Fruit fly (Drosophila melanogaster) whole organism, embryonic: ENCODE data around the gene KFase.

ENCODE experiments used
- Adf1 ChIP-seq: fragments of 200-800 bp; sonication (Bioruptor generic); IDR thresholded peaks from 2 replicates; pipeline ENCODE4 v1.3.6; 2022; ENCODE audit warnings: missing biosample characterization, missing genetic modification characterization
- Antp ChIP-seq: fragments of 200-800 bp; sonication (Bioruptor generic); optimal IDR thresholded peaks from 3 replicates; lab custom pipeline; 2016; ENCODE audit warnings: missing biosample characterization, missing genetic modification characterization
- Atf-2 ChIP-seq: fragments of 200-800 bp; sonication (Bioruptor generic); optimal IDR thresholded peaks from 2 replicates; lab custom pipeline; 2016; ENCODE audit warnings: missing biosample characterization, missing genetic modification characterization
- CG10209 ChIP-seq: fragments of 200-800 bp; sonication (Bioruptor generic); optimal IDR thresholded peaks from 3 replicates; lab custom pipeline; 2017; ENCODE audit warnings: missing biosample characterization, mild to moderate bottlenecking, missing genetic modification characterization, missing genetic modification reagents
- CG11696 ChIP-seq: fragments of 200-800 bp; sonication (Bioruptor generic); IDR thresholded peaks from 2 replicates; pipeline ENCODE4 v1.3.6; 2022; ENCODE audit warnings: missing biosample characterization, missing genetic modification characterization
- CG1233 ChIP-seq: fragments of 200-800 bp; sonication (Bioruptor generic); optimal IDR thresholded peaks from 4 replicates; lab custom pipeline; 2018; ENCODE audit warnings: missing biosample characterization, mild to moderate bottlenecking, missing genetic modification characterization
- CG12769 ChIP-seq: fragments of 200-800 bp; sonication (Bioruptor generic); optimal IDR thresholded peaks from 2 replicates; lab custom pipeline; 2019; ENCODE audit warnings: missing biosample characterization, mild to moderate bottlenecking, missing genetic modification characterization, moderate library complexity
- CG14014 ChIP-seq: fragments of 200-800 bp; sonication (Bioruptor generic); IDR thresholded peaks from 2 replicates; pipeline ENCODE4 v1.3.6; 2022; ENCODE audit warnings: missing biosample characterization, missing genetic modification characterization
- CG15514 ChIP-seq: fragments of 200-800 bp; sonication (Bioruptor generic); optimal IDR thresholded peaks from 3 replicates; lab custom pipeline; 2017; ENCODE audit warnings: missing biosample characterization, missing genetic modification characterization, mild to moderate bottlenecking, moderate library complexity, missing genetic modification reagents
- CG1603 ChIP-seq: fragments of 200-800 bp; sonication (Bioruptor generic); optimal IDR thresholded peaks from 2 replicates; lab custom pipeline; 2019; ENCODE audit warnings: missing biosample characterization, mild to moderate bottlenecking, missing genetic modification characterization, moderate library complexity
- CG17385 ChIP-seq: fragments of 200-800 bp; sonication (Bioruptor generic); optimal IDR thresholded peaks from 3 replicates; lab custom pipeline; 2018; ENCODE audit warnings: missing biosample characterization, mild to moderate bottlenecking, missing genetic modification characterization
- CG18011 ChIP-seq: fragments of 200-800 bp; sonication (Bioruptor generic); optimal IDR thresholded peaks from 2 replicates; lab custom pipeline; 2017; ENCODE audit warnings: missing biosample characterization, missing genetic modification characterization, mild to moderate bottlenecking, moderate library complexity, missing genotype
- CG2889 ChIP-seq: fragments of 200-800 bp; sonication (Bioruptor generic); IDR thresholded peaks from 3 replicates; pipeline ENCODE4 v1.3.6; 2022; ENCODE audit warnings: missing biosample characterization, missing genetic modification characterization
- CG31365 ChIP-seq: fragments of 200-800 bp; sonication (Bioruptor generic); optimal IDR thresholded peaks from 2 replicates; lab custom pipeline; 2018; ENCODE audit warnings: missing biosample characterization, mild to moderate bottlenecking, missing genetic modification characterization
- CG31441 ChIP-seq: fragments of 200-800 bp; sonication (Bioruptor generic); IDR thresholded peaks from 2 replicates; pipeline ENCODE4 v1.3.6; 2022; ENCODE audit warnings: missing biosample characterization, missing genetic modification characterization
- CG34376 ChIP-seq: fragments of 200-800 bp; sonication (Bioruptor generic); optimal IDR thresholded peaks from 2 replicates; lab custom pipeline; 2018; ENCODE audit warnings: missing biosample characterization, mild to moderate bottlenecking, missing genetic modification characterization
- CG8290 ChIP-seq, 3 experiments: fragments of 200-800 bp; sonication (Bioruptor generic); optimal IDR thresholded peaks; 2 replicates each; lab custom pipeline; 2016 to 2019; ENCODE audit warnings: missing biosample characterization in 3 of 3, missing genetic modification characterization in 3 of 3, mild to moderate bottlenecking in 2 of 3, moderate library complexity in 1 of 3
- CG8359 ChIP-seq: fragments of 200-800 bp; sonication (Bioruptor generic); optimal IDR thresholded peaks from 2 replicates; lab custom pipeline; 2017; ENCODE audit warnings: missing biosample characterization, mild to moderate bottlenecking, missing genetic modification characterization, borderline replicate concordance
- CG8388 ChIP-seq: fragments of 200-800 bp; sonication (Bioruptor generic); optimal IDR thresholded peaks from 2 replicates; lab custom pipeline; 2019; ENCODE audit warnings: missing biosample characterization, mild to moderate bottlenecking, missing genetic modification characterization, moderate library complexity
- CG9437 ChIP-seq: fragments of 200-800 bp; sonication (Bioruptor generic); optimal IDR thresholded peaks from 2 replicates; lab custom pipeline; 2018; ENCODE audit warnings: missing biosample characterization, mild to moderate bottlenecking, missing genetic modification characterization
- CG9609 ChIP-seq: fragments of 200-800 bp; sonication (Bioruptor generic); optimal IDR thresholded peaks from 3 replicates; lab custom pipeline; 2016; ENCODE audit warnings: missing biosample characterization, missing genetic modification characterization
- CG9876 ChIP-seq: fragments of 200-800 bp; sonication (Bioruptor generic); optimal IDR thresholded peaks from 2 replicates; lab custom pipeline; 2016; ENCODE audit warnings: missing biosample characterization, missing genetic modification characterization
- CG9932 ChIP-seq: fragments of 200-800 bp; sonication (Bioruptor generic); IDR thresholded peaks from 2 replicates; pipeline ENCODE4 v1.3.6; 2022; ENCODE audit warnings: missing biosample characterization, missing genetic modification characterization
- CTCF ChIP-seq: fragments of 200-800 bp; sonication (Bioruptor generic); optimal IDR thresholded peaks from 2 replicates; lab custom pipeline; 2017; ENCODE audit warnings: missing biosample characterization, mild to moderate bottlenecking, missing genetic modification characterization, moderate library complexity
- D19B ChIP-seq: fragments of 200-800 bp; sonication (Bioruptor generic); optimal IDR thresholded peaks from 2 replicates; lab custom pipeline; 2017; ENCODE audit warnings: missing biosample characterization, mild to moderate bottlenecking, missing genetic modification characterization
- Drgx ChIP-seq: fragments of 200-800 bp; sonication (Bioruptor generic); IDR thresholded peaks from 2 replicates; pipeline ENCODE4 v1.3.6; 2022; ENCODE audit warnings: missing biosample characterization, missing genetic modification characterization
- Ets97D ChIP-seq: fragments of 200-800 bp; sonication (Bioruptor generic); optimal IDR thresholded peaks from 3 replicates; lab custom pipeline; 2016; ENCODE audit warnings: missing biosample characterization, missing genetic modification characterization
- Fer1 ChIP-seq: fragments of 200-800 bp; sonication (Bioruptor generic); optimal IDR thresholded peaks from 2 replicates; lab custom pipeline; 2017; ENCODE audit warnings: missing biosample characterization, mild to moderate bottlenecking, missing genetic modification characterization
- Nf-YC ChIP-seq: fragments of 200-800 bp; optimal IDR thresholded peaks from 3 replicates; lab custom pipeline; 2019; ENCODE audit warnings: missing biosample characterization, mild to moderate bottlenecking, missing genetic modification characterization, moderate library complexity
- bbx ChIP-seq: fragments of 200-800 bp; sonication (Bioruptor generic); IDR thresholded peaks from 2 replicates; pipeline ENCODE4 v1.3.6; 2022; ENCODE audit warnings: missing biosample characterization, missing genetic modification characterization; ENCODE audit not compliant: partially characterized antibody
- cg ChIP-seq: fragments of 200-800 bp; sonication (Bioruptor generic); optimal IDR thresholded peaks from 3 replicates; lab custom pipeline; 2019; ENCODE audit warnings: missing biosample characterization, mild to moderate bottlenecking, missing genetic modification characterization, moderate library complexity
- crol ChIP-seq: fragments of 200-800 bp; sonication (Bioruptor generic); IDR thresholded peaks from 2 replicates; pipeline ENCODE4 v1.3.6; 2022; ENCODE audit warnings: missing biosample characterization, missing genetic modification characterization
- ems ChIP-seq: fragments of 200-800 bp; sonication (Bioruptor generic); optimal IDR thresholded peaks from 3 replicates; lab custom pipeline; 2016; ENCODE audit warnings: missing biosample characterization, missing genetic modification characterization
- eve ChIP-seq, 2 experiments: fragments of >200 bp; optimal IDR thresholded peaks; 2 replicates each; lab custom pipeline; 2017; ENCODE audit warnings: missing biosample characterization in 2 of 2, missing genetic modification characterization in 2 of 2
- fd3F ChIP-seq: fragments of 200-800 bp; sonication (Bioruptor generic); optimal IDR thresholded peaks from 2 replicates; lab custom pipeline; 2018; ENCODE audit warnings: missing biosample characterization, mild to moderate bottlenecking, missing genetic modification characterization, moderate library complexity
- gcm ChIP-seq: fragments of 200-800 bp; sonication (Bioruptor generic); optimal IDR thresholded peaks from 2 replicates; lab custom pipeline; 2019; ENCODE audit warnings: missing biosample characterization, mild to moderate bottlenecking, missing genetic modification characterization, moderate library complexity
- gro ChIP-seq: fragments of 200-800 bp; sonication (Bioruptor generic); optimal IDR thresholded peaks from 2 replicates; lab custom pipeline; 2016; ENCODE audit warnings: missing biosample characterization, missing genetic modification characterization
- lov ChIP-seq, 2 experiments: fragments of 200-800 bp in 1 of 2; fragments of >200 bp in 1 of 2; sonication (Bioruptor generic) in 1 of 2; IDR thresholded peaks in 1 of 2; optimal IDR thresholded peaks in 1 of 2; 2 replicates in 1 of 2; 3 replicates in 1 of 2; pipeline versions ENCODE4 v1.3.6 to Lab custom; 2017 to 2022; ENCODE audit warnings: missing biosample characterization in 1 of 2, missing genetic modification characterization in 1 of 2
- odd ChIP-seq: fragments of 200-800 bp; sonication (Bioruptor generic); optimal IDR thresholded peaks from 2 replicates; lab custom pipeline; 2017; ENCODE audit warnings: missing biosample characterization, mild to moderate bottlenecking, missing genetic modification characterization
- psq ChIP-seq: fragments of 200-800 bp; sonication (Bioruptor generic); optimal IDR thresholded peaks from 2 replicates; lab custom pipeline; 2017; ENCODE audit warnings: missing biosample characterization, missing genetic modification characterization
- pum ChIP-seq: fragments of 200-800 bp; sonication (Bioruptor generic); optimal IDR thresholded peaks from 2 replicates; lab custom pipeline; 2016; ENCODE audit warnings: missing biosample characterization, missing genetic modification characterization
- repo ChIP-seq: fragments of 200-800 bp; sonication (Bioruptor generic); optimal IDR thresholded peaks from 2 replicates; lab custom pipeline; 2016; ENCODE audit warnings: missing biosample characterization, missing genetic modification characterization
- shn ChIP-seq: fragments of 200-800 bp; sonication (Bioruptor generic); optimal IDR thresholded peaks from 3 replicates; lab custom pipeline; 2016; ENCODE audit warnings: missing biosample characterization, missing genetic modification characterization
- slbo ChIP-seq: fragments of 200-800 bp; sonication (Bioruptor generic); IDR thresholded peaks from 2 replicates; pipeline ENCODE4 v1.3.6; 2022; ENCODE audit warnings: missing biosample characterization, missing genetic modification characterization
- vfl ChIP-seq: fragments of 200-800 bp; sonication (Bioruptor generic); optimal IDR thresholded peaks from 2 replicates; lab custom pipeline; 2016; ENCODE audit warnings: missing biosample characterization, missing genetic modification characterization
- vnd ChIP-seq: fragments of 200-800 bp; sonication (Bioruptor generic); IDR thresholded peaks from 3 replicates; pipeline ENCODE4 v1.3.6; 2022; ENCODE audit warnings: missing biosample characterization, missing genetic modification characterization; ENCODE audit not compliant: partially characterized antibody
- vvl ChIP-seq: fragments of 200-800 bp; sonication (Bioruptor generic); IDR thresholded peaks from 2 replicates; pipeline ENCODE4 v1.3.6; 2022; ENCODE audit warnings: missing biosample characterization, missing genetic modification characterization
- wek ChIP-seq: fragments of 200-800 bp; sonication (Bioruptor generic); optimal IDR thresholded peaks from 3 replicates; lab custom pipeline; 2018; ENCODE audit warnings: missing biosample characterization, mild to moderate bottlenecking, missing genetic modification characterization, moderate library complexity

Gene KFase

dm6 chr2L:6526996-6527395 lies 38.4 kb upstream of the KFase start (continued):
- TF ChIP-seq CG9609 (GFP tag; lab: Kevin White, UChicago) (no peak), lov (optimal IDR thresholded peaks at IDR 0.05; lab: Kevin White, UChicago) (no peak), lov (GFP tag; IDR thresholded peaks at IDR 0.05; lab: Robert Waterston, UW) (no peak), CTCF (peak; percentile 98), psq (GFP tag; lab: Kevin White, UChicago) (no peak), Nf-YC (peak; percentile 0), Antp (GFP tag; lab: Kevin White, UChicago) (no peak), Atf-2 (GFP tag; lab: Kevin White, UChicago) (no peak), CG8388 (GFP tag; lab: Kevin White, UChicago) (no peak), gro (GFP tag; lab: Kevin White, UChicago) (peak; percentile 47), CG8290 (GFP tag; optimal IDR thresholded peaks at IDR 0.05; lab: Kevin White, UChicago) (peak; percentile 37), CG8290 (tag; optimal IDR thresholded peaks at IDR 0.05; lab: Kevin White, UChicago) (no peak)

- TF ChIP-seq Fer1 (GFP tag; lab: Kevin White, UChicago): no peak
- no peak for TF ChIP-seq vfl (GFP tag; lab: Kevin White, UChicago)
- TF ChIP-seq slbo (GFP tag; lab: Robert Waterston, UW): 0 out of 2 replicates have a peak, but pooled peaks have one; percentile 5
- peak; percentile 26; the same call in 1 of the 2 replicates for TF ChIP-seq Drgx (GFP tag; lab: Robert Waterston, UW)
- no peak for TF ChIP-seq shn (GFP tag; lab: Kevin White, UChicago)
- peak; percentile 26; the same call in 1 of the 2 replicates for TF ChIP-seq crol (GFP tag; lab: Robert Waterston, UW)
- TF ChIP-seq CG11696 (GFP tag; lab: Robert Waterston, UW): 0 out of 2 replicates have a peak, but pooled peaks have one; percentile 36
- TF ChIP-seq, all 482 proteins: peak for 4
Measured at dm6 chr2L:6513948-6514347, 25.4 kb upstream of the KFase start.

dm6 chr2L:6508666-6509065 lies 20.1 kb upstream of the KFase start:
- TF ChIP-seq odd (no peak), CG1603 (peak; percentile 46), CG18011 (no peak), CG2889 (GFP tag; lab: Robert Waterston, UW) (no peak), CG15514 (no peak), CG17385 (GFP tag; lab: Kevin White, UChicago) (peak; percentile 29), CG1233 (GFP tag; lab: Kevin White, UChicago) (no peak), ems (GFP tag; lab: Kevin White, UChicago) (no peak), Ets97D (GFP tag; lab: Kevin White, UChicago) (no peak), CG34376 (no peak), bbx (no peak), gcm (peak; percentile 12), CG12769 (tag; lab: Kevin White, UChicago) (no peak), cg (GFP tag; lab: Kevin White, UChicago) (no peak), vvl (GFP tag; lab: Robert Waterston, UW) (no peak), fd3F (GFP tag; lab: Kevin White, UChicago) (no peak), CG31441 (peak; percentile 30; the same call in 1 of the 2 replicates), D19B (no peak), eve (GFP tag; optimal IDR thresholded peaks at IDR 0.05; lab: Kevin White, UChicago) (peak in 1 of 2 experiments; percentile 51), vnd (GFP tag; lab: Robert Waterston, UW) (no peak), wek (GFP tag; lab: Kevin White, UChicago) (no peak), CG9876 (GFP tag; lab: Kevin White, UChicago) (no peak), CG9437 (peak; percentile 8), pum (no peak), CG9932 (no peak), Adf1 (GFP tag; lab: Robert Waterston, UW) (no peak), CG31365 (no peak), CG10209 (GFP tag; lab: Kevin White, UChicago) (peak; percentile 26), repo (GFP tag; lab: Kevin White, UChicago) (no peak), CG14014 (GFP tag; lab: Robert Waterston, UW) (no peak), CG8359 (GFP tag; lab: Kevin White, UChicago) (no peak)
